Worm (Caenorhabditis elegans) whole organism, early embryonic: ENCODE data around the gene oac-3.

Experiments used
- F13C5.2 ChIP-seq: sonication (generic microtip); optimal IDR thresholded peaks from 2 replicates; lab custom pipeline; 2017; ENCODE audit warnings: mild to moderate bottlenecking, missing genetic modification characterization, inconsistent platforms, missing compliant biosample characterization
- aly-1 ChIP-seq: sonication (generic microtip); optimal IDR thresholded peaks from 2 replicates; lab custom pipeline; 2016; ENCODE audit warnings: missing genetic modification characterization, missing compliant biosample characterization
- ama-1 ChIP-seq: fragments of 150-350 bp; optimal IDR thresholded peaks from 2 replicates; lab custom pipeline; 2014
- ceh-36 ChIP-seq: sonication (generic microtip); optimal IDR thresholded peaks from 2 replicates; lab custom pipeline; 2016; ENCODE audit warnings: missing genetic modification characterization, inconsistent platforms, missing compliant biosample characterization
- ets-7 ChIP-seq: sonication (generic microtip); optimal IDR thresholded peaks from 2 replicates; lab custom pipeline; 2016; ENCODE audit warnings: missing genotype, missing genetic modification characterization, missing compliant biosample characterization
- flt-1 ChIP-seq: fragments of 200-800 bp; sonication (Bioruptor generic); IDR thresholded peaks from 2 replicates; pipeline ENCODE4 v1.3.6; 2022; ENCODE audit warnings: missing genetic modification characterization, missing compliant biosample characterization
- sea-1 ChIP-seq: fragments of 200-800 bp; sonication (Bioruptor generic); conservative IDR thresholded peaks from 2 replicates; pipeline ENCODE4 v1.3.6; 2022; ENCODE audit warnings: missing genetic modification characterization, missing compliant biosample characterization
- tbx-11 ChIP-seq: fragments of 200-800 bp; sonication (Bioruptor generic); IDR thresholded peaks from 2 replicates; pipeline ENCODE4 v1.3.6; 2022; ENCODE audit warnings: missing genetic modification characterization, missing compliant biosample characterization
- tbx-37 ChIP-seq: fragments of 200-800 bp; sonication (Bioruptor generic); conservative IDR thresholded peaks from 2 replicates; pipeline ENCODE4 v1.3.6; 2022; ENCODE audit warnings: missing genetic modification reagents, missing genetic modification characterization, missing compliant biosample characterization
- tra-4 ChIP-seq: sonication (generic microtip); optimal IDR thresholded peaks from 2 replicates; lab custom pipeline; 2017; ENCODE audit warnings: missing genetic modification characterization, missing compliant biosample characterization

DNA sequence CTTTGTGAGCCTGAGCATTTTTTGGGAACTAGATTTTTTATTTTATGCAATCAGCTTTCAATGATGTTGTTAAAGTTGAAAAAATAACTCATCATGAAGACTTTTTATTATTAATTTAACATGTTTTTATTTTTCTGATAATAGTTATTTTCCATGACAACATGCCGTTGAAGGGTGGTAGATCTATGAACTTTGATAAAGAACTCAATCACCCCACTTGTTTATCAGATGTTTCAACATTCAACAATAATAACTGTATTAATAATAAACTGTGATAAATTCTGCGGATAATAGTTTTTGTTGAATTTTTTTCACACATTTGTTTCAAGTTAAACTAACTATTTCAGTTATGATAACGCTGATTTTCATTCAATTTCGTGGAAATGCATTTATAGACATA is 7.8 kb upstream of the oac-3 start:
- no peak for TF ChIP-seq ceh-36 (tag; lab: Kevin White, UChicago)
- TF ChIP-seq ama-1 (lab: Kevin White, UChicago): no peak
- no peak for TF ChIP-seq F13C5.2 (tag; lab: Kevin White, UChicago)
- no peak for TF ChIP-seq aly-1
- TF ChIP-seq tbx-37 (GFP tag; lab: Robert Waterston, UW): no peak
- TF ChIP-seq flt-1 (GFP tag; lab: Robert Waterston, UW): no peak
- no peak for TF ChIP-seq sea-1 (GFP tag; lab: Robert Waterston, UW)
- TF ChIP-seq ets-7 (tag; lab: Kevin White, UChicago): no peak
- TF ChIP-seq tra-4 (tag; lab: Kevin White, UChicago): no peak
- TF ChIP-seq tbx-11 (GFP tag; lab: Robert Waterston, UW): no peak
